Fruit fly (Drosophila melanogaster): ENCODE data around the gene dsh.

dsh gene

dm6 chrX:11390625-11391363 is 35.1 kb downstream of the dsh start (continued):
- no peak for TF ChIP-seq corto (GFP tag; optimal IDR thresholded peaks at IDR 0.05)
- TF ChIP-seq inv (GFP tag; IDR thresholded peaks at IDR 0.05; ENCODE audit: partially characterized antibody): no peak
- TF ChIP-seq CG10209 (GFP tag; optimal IDR thresholded peaks at IDR 0.05): peak; percentile 81
- TF ChIP-seq Lpt (GFP tag; optimal IDR thresholded peaks at IDR 0.05): no peak
- peak; percentile 34 for TF ChIP-seq nau (GFP tag; optimal IDR thresholded peaks at IDR 0.05)
- peak; percentile 50 for TF ChIP-seq ewg (GFP tag; optimal IDR thresholded peaks at IDR 0.05)
- peak; percentile 85 for TF ChIP-seq HLH3B (GFP tag; IDR thresholded peaks at IDR 0.05)
- TF ChIP-seq CG3065 (GFP tag; optimal IDR thresholded peaks at IDR 0.05): peak; percentile 47
- TF ChIP-seq CG31365 (tag; optimal IDR thresholded peaks at IDR 0.05): peak; percentile 24
- TF ChIP-seq Drgx (GFP tag; IDR thresholded peaks at IDR 0.05): peak; percentile 91
- peak; percentile 79 for TF ChIP-seq pb (GFP tag; optimal IDR thresholded peaks at IDR 0.05)
- TF ChIP-seq ham (GFP tag; IDR thresholded peaks at IDR 0.05): peak; percentile 67; the same call in 1 of the 2 replicates
- peak; percentile 86 for TF ChIP-seq tgo (GFP tag; IDR thresholded peaks at IDR 0.05)
- peak; percentile 75; the same call in 2 of the 3 replicates for TF ChIP-seq H15 (GFP tag; IDR thresholded peaks at IDR 0.05)
- TF ChIP-seq az2 (GFP tag; optimal IDR thresholded peaks at IDR 0.05): peak; percentile 73
- peak; percentile 67 for TF ChIP-seq CG8765 (GFP tag; IDR thresholded peaks at IDR 0.05)
- TF ChIP-seq Hey (tag; optimal IDR thresholded peaks at IDR 0.05): peak; percentile 5
- TF ChIP-seq H2.0 (GFP tag; IDR thresholded peaks at IDR 0.05): peak; percentile 86
- no peak for TF ChIP-seq bbx (GFP tag; IDR thresholded peaks at IDR 0.05; ENCODE audit: partially characterized antibody)
- TF ChIP-seq ttk (GFP tag; IDR thresholded peaks at IDR 0.05): peak; percentile 82
- peak; percentile 70 for TF ChIP-seq schlank (tag; optimal IDR thresholded peaks at IDR 0.05)
- peak; percentile 84 for TF ChIP-seq CG10366 (GFP tag; IDR thresholded peaks at IDR 0.05)
- TF ChIP-seq lbe (GFP tag; optimal IDR thresholded peaks at IDR 0.05): no peak
- peak; percentile 90 for TF ChIP-seq sob (GFP tag; IDR thresholded peaks at IDR 0.05)
- peak; percentile 6 for TF ChIP-seq fd64A (GFP tag; optimal IDR thresholded peaks at IDR 0.05)
- TF ChIP-seq CG13123 (GFP tag; optimal IDR thresholded peaks at IDR 0.05): peak; percentile 1
- TF ChIP-seq CG6175 (GFP tag; IDR thresholded peaks at IDR 0.05): peak; percentile 82
- TF ChIP-seq Pdp1 (GFP tag; optimal IDR thresholded peaks at IDR 0.05): peak; percentile 54 to 77
- peak; percentile 51; the same call in 1 of the 2 replicates for TF ChIP-seq CkIIα-i1 (GFP tag; IDR thresholded peaks at IDR 0.05)
- peak; percentile 77 for TF ChIP-seq bcd (GFP tag; optimal IDR thresholded peaks at IDR 0.05)
- TF ChIP-seq nerfin-2 (GFP tag; IDR thresholded peaks at IDR 0.05; ENCODE audit: partially characterized antibody): no peak
- peak; percentile 18 for TF ChIP-seq mirr (GFP tag; optimal IDR thresholded peaks at IDR 0.05)
- no peak for TF ChIP-seq CG2129 (GFP tag; IDR thresholded peaks at IDR 0.05; ENCODE audit: partially characterized antibody)
- TF ChIP-seq Oaz (GFP tag; IDR thresholded peaks at IDR 0.05): peak; percentile 63
- peak; percentile 42 for TF ChIP-seq disco-r (GFP tag; optimal IDR thresholded peaks at IDR 0.05)
- TF ChIP-seq CG30431 (GFP tag; optimal IDR thresholded peaks at IDR 0.05): peak; percentile 79
- peak; percentile 58 for TF ChIP-seq CG8089 (GFP tag; optimal IDR thresholded peaks at IDR 0.05)
- TF ChIP-seq CG32532 (GFP tag; IDR thresholded peaks at IDR 0.05): peak; percentile 93
- TF ChIP-seq Meics (GFP tag; optimal IDR thresholded peaks at IDR 0.05): peak; percentile 79
- TF ChIP-seq CG11456 (GFP tag; IDR thresholded peaks at IDR 0.05): peak; percentile 94
- TF ChIP-seq CG2712 (tag; optimal IDR thresholded peaks at IDR 0.05): peak; percentile 75
- peak; percentile 74; the same call in 1 of the 3 replicates for TF ChIP-seq C15 (GFP tag; IDR thresholded peaks at IDR 0.05)
- peak; percentile 56 for TF ChIP-seq CG17829 (tag; optimal IDR thresholded peaks at IDR 0.05)
- no peak for TF ChIP-seq CG7987 (GFP tag; optimal IDR thresholded peaks at IDR 0.05)
- peak; percentile 70 for TF ChIP-seq CG1792 (GFP tag; optimal IDR thresholded peaks at IDR 0.05)
- peak; percentile 68 for TF ChIP-seq MBD-R2 (GFP tag; IDR thresholded peaks at IDR 0.05)
- peak; percentile 28 for TF ChIP-seq Sry-δ (GFP tag; optimal IDR thresholded peaks at IDR 0.05)
- peak; percentile 71 for TF ChIP-seq CG12219 (GFP tag; optimal IDR thresholded peaks at IDR 0.05)
- TF ChIP-seq MESR4 (GFP tag; optimal IDR thresholded peaks at IDR 0.05): no peak

All from whole organism, embryonic.